Worm (Caenorhabditis elegans): ENCODE data around the gene prdx-3.

DNA sequence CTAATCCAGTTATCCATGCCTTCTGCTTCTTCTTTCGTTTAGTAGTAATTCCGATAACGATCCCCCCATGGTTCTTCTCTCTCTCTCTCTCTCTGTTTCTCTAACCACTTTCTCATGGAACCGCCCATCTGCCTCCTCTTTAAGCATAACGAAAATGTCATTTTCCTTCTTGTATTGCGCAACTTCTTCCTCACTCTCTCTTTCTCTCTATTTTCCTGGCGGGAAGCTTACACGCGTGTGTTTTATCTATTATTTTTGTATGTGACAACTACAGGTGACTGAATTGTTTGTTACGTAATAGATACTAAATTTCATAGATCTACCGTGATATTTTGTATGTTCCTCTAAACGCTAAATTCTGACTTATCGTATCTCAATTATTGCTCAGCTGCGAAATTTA lies 16.8 kb upstream of the prdx-3 start:
- no peak for TF ChIP-seq lin-39 (tag; optimal IDR thresholded peaks at IDR 0.05)
- TF ChIP-seq hlh-30 (tag; optimal IDR thresholded peaks at IDR 0.05; ENCODE audit: insufficient read depth), result no peak
- no peak for TF ChIP-seq aly-2 (tag; optimal IDR thresholded peaks at IDR 0.05)
- no peak for TF ChIP-seq hif-1 (tag; optimal IDR thresholded peaks at IDR 0.05)

Measured in whole organism, L4 larva.